Fruit fly (Drosophila melanogaster) whole organism, embryonic: ENCODE measurements around the gene CG42494.

ENCODE experiments used
- B-H2 ChIP-seq: fragments of 200-800 bp; sonication (Bioruptor generic); optimal IDR thresholded peaks from 2 replicates; lab custom pipeline; 2018; ENCODE audit warnings: missing biosample characterization, mild to moderate bottlenecking, missing genetic modification characterization
- BEAF-32 ChIP-seq: fragments of 200-800 bp; sonication (Bioruptor generic); optimal IDR thresholded peaks from 3 replicates; lab custom pipeline; 2017; ENCODE audit warnings: missing biosample characterization, missing genetic modification characterization, mild to moderate bottlenecking, moderate library complexity, missing genetic modification reagents
- CG10565 ChIP-seq: fragments of 200-800 bp; sonication (Bioruptor generic); optimal IDR thresholded peaks from 3 replicates; lab custom pipeline; 2016; ENCODE audit warnings: missing biosample characterization, mild to moderate bottlenecking, missing genetic modification characterization
- CG13287 ChIP-seq: fragments of 200-800 bp; sonication (Bioruptor generic); IDR thresholded peaks from 2 replicates; pipeline ENCODE4 v1.3.6; 2022; ENCODE audit warnings: missing biosample characterization, missing genetic modification characterization; ENCODE audit not compliant: partially characterized antibody
- CG15696 ChIP-seq: fragments of 200-800 bp; sonication (Bioruptor generic); optimal IDR thresholded peaks from 2 replicates; lab custom pipeline; 2019; ENCODE audit warnings: missing biosample characterization, mild to moderate bottlenecking, missing genetic modification characterization, moderate library complexity
- CG1603 ChIP-seq: fragments of 200-800 bp; sonication (Bioruptor generic); optimal IDR thresholded peaks from 2 replicates; lab custom pipeline; 2019; ENCODE audit warnings: missing biosample characterization, mild to moderate bottlenecking, missing genetic modification characterization, moderate library complexity
- CG16779 ChIP-seq: fragments of 200-800 bp; sonication (Bioruptor generic); IDR thresholded peaks from 2 replicates; pipeline ENCODE4 v1.3.6; 2022; ENCODE audit warnings: missing biosample characterization, missing genetic modification characterization
- CG16813 ChIP-seq: fragments of 200-800 bp; sonication (Bioruptor generic); IDR thresholded peaks from 3 replicates; pipeline ENCODE4 v1.3.6; 2022; ENCODE audit warnings: missing biosample characterization, missing genetic modification characterization; ENCODE audit not compliant: partially characterized antibody
- CG17359 ChIP-seq: fragments of 200-800 bp; sonication (Bioruptor generic); optimal IDR thresholded peaks from 3 replicates; lab custom pipeline; 2018; ENCODE audit warnings: missing biosample characterization, mild to moderate bottlenecking, missing genetic modification characterization, moderate library complexity
- CG17802 ChIP-seq: fragments of 200-800 bp; sonication (Bioruptor generic); optimal IDR thresholded peaks from 2 replicates; lab custom pipeline; 2018; ENCODE audit warnings: missing biosample characterization, mild to moderate bottlenecking, missing genetic modification characterization, moderate library complexity
- CG18262 ChIP-seq: fragments of 200-800 bp; optimal IDR thresholded peaks from 3 replicates; lab custom pipeline; 2019; ENCODE audit warnings: missing biosample characterization, mild to moderate bottlenecking, missing genetic modification characterization, moderate library complexity
- CG18599 ChIP-seq: fragments of 200-800 bp; sonication (Bioruptor generic); optimal IDR thresholded peaks from 3 replicates; lab custom pipeline; 2017; ENCODE audit warnings: missing biosample characterization, missing genetic modification characterization, mild to moderate bottlenecking, moderate library complexity, missing genetic modification reagents
- CG30403 ChIP-seq: fragments of 200-800 bp; sonication (Bioruptor generic); optimal IDR thresholded peaks from 3 replicates; lab custom pipeline; 2016; ENCODE audit warnings: missing biosample characterization, missing genetic modification characterization
- CG4282 ChIP-seq: fragments of 200-800 bp; sonication (Bioruptor generic); optimal IDR thresholded peaks from 2 replicates; lab custom pipeline; 2016; ENCODE audit warnings: missing biosample characterization, missing genetic modification characterization
- CG4730 ChIP-seq: fragments of 200-800 bp; sonication (Bioruptor generic); IDR thresholded peaks from 2 replicates; pipeline ENCODE4 v1.3.6; 2022; ENCODE audit warnings: missing biosample characterization, missing genetic modification characterization
- CG6654 ChIP-seq: fragments of 200-800 bp; sonication (Bioruptor generic); optimal IDR thresholded peaks from 2 replicates; lab custom pipeline; 2017; ENCODE audit warnings: missing biosample characterization, mild to moderate bottlenecking, missing genetic modification characterization
- CG6689 ChIP-seq: fragments of 200-800 bp; sonication (Bioruptor generic); IDR thresholded peaks from 2 replicates; pipeline ENCODE4 v1.3.6; 2022; ENCODE audit warnings: missing biosample characterization, missing genetic modification characterization
- CG7928 ChIP-seq: fragments of 200-800 bp; sonication (Bioruptor generic); optimal IDR thresholded peaks from 2 replicates; lab custom pipeline; 2017; ENCODE audit warnings: missing biosample characterization, mild to moderate bottlenecking, missing genetic modification characterization
- CG8290 ChIP-seq, 3 experiments: fragments of 200-800 bp; sonication (Bioruptor generic); optimal IDR thresholded peaks; 2 replicates each; lab custom pipeline; 2016 to 2019; ENCODE audit warnings: missing biosample characterization in 3 of 3, missing genetic modification characterization in 3 of 3, mild to moderate bottlenecking in 2 of 3, moderate library complexity in 1 of 3
- CG9797 ChIP-seq: fragments of 200-800 bp; sonication (Bioruptor generic); optimal IDR thresholded peaks from 3 replicates; lab custom pipeline; 2018; ENCODE audit warnings: missing biosample characterization, mild to moderate bottlenecking, missing genetic modification characterization
- CG9817 ChIP-seq: fragments of 200-800 bp; sonication (Bioruptor generic); optimal IDR thresholded peaks from 2 replicates; lab custom pipeline; 2018; ENCODE audit warnings: missing biosample characterization, mild to moderate bottlenecking, missing genetic modification characterization, moderate library complexity
- Dek ChIP-seq: fragments of 200-800 bp; sonication (Bioruptor generic); optimal IDR thresholded peaks from 3 replicates; lab custom pipeline; 2019; ENCODE audit warnings: missing biosample characterization, mild to moderate bottlenecking, missing genetic modification characterization, moderate library complexity
- Drgx ChIP-seq: fragments of 200-800 bp; sonication (Bioruptor generic); IDR thresholded peaks from 2 replicates; pipeline ENCODE4 v1.3.6; 2022; ENCODE audit warnings: missing biosample characterization, missing genetic modification characterization
- HLHmδ ChIP-seq: fragments of 200-800 bp; sonication (Bioruptor generic); optimal IDR thresholded peaks from 2 replicates; lab custom pipeline; 2018; ENCODE audit warnings: missing biosample characterization, mild to moderate bottlenecking, missing genetic modification characterization, moderate library complexity
- Hr51 ChIP-seq, 2 experiments: fragments of 200-800 bp; sonication (Bioruptor generic); optimal IDR thresholded peaks; 2 replicates in 1 of 2; 3 replicates in 1 of 2; lab custom pipeline; 2016 to 2018; ENCODE audit warnings: missing biosample characterization in 2 of 2, missing genetic modification characterization in 2 of 2, mild to moderate bottlenecking in 1 of 2, moderate library complexity in 1 of 2
- Lpt ChIP-seq: fragments of >200 bp; optimal IDR thresholded peaks from 2 replicates; lab custom pipeline; 2018; ENCODE audit warnings: missing biosample characterization, missing genetic modification characterization
- MBD-R2 ChIP-seq: fragments of 200-800 bp; sonication (Bioruptor generic); IDR thresholded peaks from 2 replicates; pipeline ENCODE4 v1.3.6; 2022; ENCODE audit warnings: missing biosample characterization, missing genetic modification characterization
- Opbp ChIP-seq: fragments of 200-800 bp; sonication (Bioruptor generic); IDR thresholded peaks from 3 replicates; pipeline ENCODE4 v1.3.6; 2022; ENCODE audit warnings: missing biosample characterization, missing genetic modification characterization; ENCODE audit not compliant: partially characterized antibody
- Sry-δ ChIP-seq: fragments of 200-800 bp; sonication (Bioruptor generic); optimal IDR thresholded peaks from 2 replicates; lab custom pipeline; 2016; ENCODE audit warnings: missing biosample characterization, missing genetic modification characterization
- TFAM ChIP-seq: fragments of 200-800 bp; sonication (Bioruptor generic); optimal IDR thresholded peaks from 2 replicates; lab custom pipeline; 2017; ENCODE audit warnings: missing biosample characterization, missing genetic modification characterization, inconsistent platforms
- Xbp1 ChIP-seq: fragments of 200-800 bp; sonication (Bioruptor generic); optimal IDR thresholded peaks from 3 replicates; lab custom pipeline; 2016; ENCODE audit warnings: missing biosample characterization, mild to moderate bottlenecking, missing genetic modification characterization
- Xrp1 ChIP-seq: fragments of 200-800 bp; sonication (Bioruptor generic); IDR thresholded peaks from 2 replicates; pipeline ENCODE4 v1.3.6; 2022; ENCODE audit warnings: missing biosample characterization, missing genetic modification characterization
- YL-1 ChIP-seq: fragments of 200-800 bp; sonication (Bioruptor generic); optimal IDR thresholded peaks from 3 replicates; lab custom pipeline; 2017; ENCODE audit warnings: missing biosample characterization, mild to moderate bottlenecking, missing genetic modification characterization
- ac ChIP-seq: fragments of 200-800 bp; sonication (Bioruptor generic); optimal IDR thresholded peaks from 3 replicates; lab custom pipeline; 2017; ENCODE audit warnings: missing biosample characterization, mild to moderate bottlenecking, missing genetic modification characterization
- bab2 ChIP-seq: fragments of 200-800 bp; sonication (Bioruptor generic); optimal IDR thresholded peaks from 2 replicates; lab custom pipeline; 2016; ENCODE audit warnings: missing biosample characterization, missing genetic modification characterization
- cas ChIP-seq: fragments of 200-800 bp; sonication (Bioruptor generic); IDR thresholded peaks from 2 replicates; pipeline ENCODE4 v1.3.6; 2022; ENCODE audit warnings: missing biosample characterization, missing genetic modification characterization
- caup ChIP-seq: fragments of 200-800 bp; sonication (Bioruptor generic); optimal IDR thresholded peaks from 3 replicates; lab custom pipeline; 2017; ENCODE audit warnings: missing biosample characterization, mild to moderate bottlenecking, missing genetic modification characterization, moderate library complexity; ENCODE audit not compliant: severe bottlenecking
- dysf ChIP-seq: fragments of 200-800 bp; sonication (Bioruptor generic); IDR thresholded peaks from 3 replicates; pipeline ENCODE4 v1.3.6; 2022; ENCODE audit warnings: missing biosample characterization, missing genetic modification characterization
- ewg ChIP-seq: fragments of 200-800 bp; sonication (Bioruptor generic); optimal IDR thresholded peaks from 3 replicates; lab custom pipeline; 2017; ENCODE audit warnings: mild to moderate bottlenecking, missing biosample characterization, missing genetic modification reagents, missing genetic modification characterization
- fd96Cb ChIP-seq: fragments of 200-800 bp; sonication (Bioruptor generic); optimal IDR thresholded peaks from 2 replicates; lab custom pipeline; 2018; ENCODE audit warnings: missing biosample characterization, mild to moderate bottlenecking, missing genetic modification characterization, moderate library complexity
- ham ChIP-seq: fragments of 200-800 bp; sonication (Bioruptor generic); IDR thresholded peaks from 2 replicates; pipeline ENCODE4 v1.3.6; 2022; ENCODE audit warnings: missing biosample characterization, missing genetic modification characterization
- jumu ChIP-seq: fragments of 200-800 bp; sonication (Bioruptor generic); optimal IDR thresholded peaks from 3 replicates; lab custom pipeline; 2016; ENCODE audit warnings: missing biosample characterization, missing genetic modification characterization
- sima ChIP-seq: fragments of 200-800 bp; sonication (Bioruptor generic); optimal IDR thresholded peaks from 2 replicates; lab custom pipeline; 2016; ENCODE audit warnings: missing biosample characterization, missing genetic modification characterization
- twi ChIP-seq: fragments of 200-800 bp; optimal IDR thresholded peaks from 2 replicates; lab custom pipeline; 2019; ENCODE audit warnings: missing biosample characterization, mild to moderate bottlenecking, missing genetic modification characterization, moderate library complexity
- wdn ChIP-seq: fragments of 200-800 bp; sonication (Bioruptor generic); IDR thresholded peaks from 2 replicates; pipeline ENCODE4 v1.3.6; 2022; ENCODE audit warnings: missing biosample characterization, missing genetic modification characterization
- wek ChIP-seq: fragments of 200-800 bp; sonication (Bioruptor generic); optimal IDR thresholded peaks from 3 replicates; lab custom pipeline; 2018; ENCODE audit warnings: missing biosample characterization, mild to moderate bottlenecking, missing genetic modification characterization, moderate library complexity
- z ChIP-seq: fragments of 200-800 bp; sonication (Bioruptor generic); IDR thresholded peaks from 3 replicates; pipeline ENCODE4 v1.3.6; 2022; ENCODE audit warnings: missing biosample characterization, missing genetic modification characterization

CG42494 gene

dm6 chr3L:3178530-3179096 is 5.6 kb upstream of the CG42494 start, which contains the start of the genes MnM and Girdin (continued):
- TF ChIP-seq CG9797 (GFP tag; lab: Kevin White, UChicago) (peak; percentile 50), twi (tag; lab: Kevin White, UChicago) (peak; percentile 43), BEAF-32 (GFP tag; lab: Kevin White, UChicago) (peak; percentile 96), CG7928 (GFP tag; lab: Kevin White, UChicago) (peak; percentile 25), CG13287 (GFP tag; lab: Robert Waterston, UW) (peak; percentile 89), ac (no peak), CG8290 (GFP tag; optimal IDR thresholded peaks at IDR 0.05; lab: Kevin White, UChicago) (peak; percentile 41), CG8290 (tag; optimal IDR thresholded peaks at IDR 0.05; lab: Kevin White, UChicago) (peak in 1 of 2 experiments; percentile 25), YL-1 (GFP tag; lab: Kevin White, UChicago) (peak; percentile 19), TFAM (no peak), jumu (GFP tag; lab: Kevin White, UChicago) (peak; percentile 86), wdn (GFP tag; lab: Robert Waterston, UW) (no peak)

dm6 chr3L:3179474-3179873 is 4.7 kb upstream of the CG42494 start:
- peak; percentile 67 to 87 for TF ChIP-seq Hr51 (GFP tag; optimal IDR thresholded peaks at IDR 0.05; lab: Kevin White, UChicago)
- peak; percentile 74 for TF ChIP-seq jumu (GFP tag; lab: Kevin White, UChicago)
- TF ChIP-seq caup (GFP tag; lab: Kevin White, UChicago) = peak; percentile 86
- peak; percentile 89 for TF ChIP-seq CG18262 (tag; lab: Kevin White, UChicago)
- TF ChIP-seq HLHmδ (GFP tag; lab: Kevin White, UChicago) = no peak
- TF ChIP-seq cas = peak; percentile 83
- peak; percentile 85 for TF ChIP-seq Xbp1 (GFP tag; lab: Kevin White, UChicago)
- peak; percentile 87 for TF ChIP-seq fd96Cb (tag; lab: Kevin White, UChicago)
- no peak for TF ChIP-seq sima (GFP tag; lab: Kevin White, UChicago)
- peak; percentile 76 for TF ChIP-seq CG9817 (tag; lab: Kevin White, UChicago)
- TF ChIP-seq dysf = peak; percentile 93
- TF ChIP-seq wek = peak; percentile 48
- peak; percentile 76 for TF ChIP-seq MBD-R2
- TF ChIP-seq CG4282 (GFP tag; lab: Kevin White, UChicago) = no peak
- peak; percentile 82 for TF ChIP-seq CG4730
- no peak for TF ChIP-seq B-H2 (GFP tag; lab: Kevin White, UChicago)
- peak; percentile 42; the same call in 1 of the 2 replicates for TF ChIP-seq ham (GFP tag; lab: Robert Waterston, UW)
- no peak for TF ChIP-seq CG16813 (GFP tag; lab: Robert Waterston, UW)
- TF ChIP-seq Xrp1 (GFP tag; lab: Robert Waterston, UW) = peak; percentile 96
- TF ChIP-seq CG17359 (tag; lab: Kevin White, UChicago) = no peak
- TF ChIP-seq ewg (GFP tag; lab: Kevin White, UChicago) = peak; percentile 59
- TF ChIP-seq Lpt (GFP tag; lab: Kevin White, UChicago) = no peak
- TF ChIP-seq Sry-δ (GFP tag; lab: Kevin White, UChicago) = no peak
- peak; percentile 77 for TF ChIP-seq CG15696 (tag; lab: Kevin White, UChicago)
- peak; percentile 64 for TF ChIP-seq CG6654 (GFP tag; lab: Kevin White, UChicago)
- peak; percentile 90 for TF ChIP-seq CG1603 (tag; lab: Kevin White, UChicago)
- peak; percentile 86 for TF ChIP-seq CG30403 (GFP tag; lab: Kevin White, UChicago)
- no peak for TF ChIP-seq z (GFP tag; lab: Robert Waterston, UW)
- peak; percentile 70 for TF ChIP-seq CG10565 (GFP tag; lab: Kevin White, UChicago)
- TF ChIP-seq CG6689 (GFP tag; lab: Robert Waterston, UW) = peak; percentile 91
- peak; percentile 80 for TF ChIP-seq Dek (tag; lab: Kevin White, UChicago)
- TF ChIP-seq bab2 (GFP tag; lab: Kevin White, UChicago) = peak; percentile 88
- peak; percentile 91 for TF ChIP-seq CG18599
- peak; percentile 90 for TF ChIP-seq CG16779 (GFP tag; lab: Robert Waterston, UW)
- peak; percentile 90 for TF ChIP-seq Drgx
- no peak for TF ChIP-seq Opbp (GFP tag; lab: Robert Waterston, UW)
- peak; percentile 68 for TF ChIP-seq CG17802
